Fruit fly (Drosophila melanogaster) whole organism, prepupa: ENCODE data around the gene Ing5.

ENCODE experiments used
- CG10631 ChIP-seq: fragments of 200-800 bp; sonication (Bioruptor generic); optimal IDR thresholded peaks from 2 replicates; lab custom pipeline; 2016; ENCODE audit warnings: missing biosample characterization, missing genetic modification characterization
- CG10669 ChIP-seq: fragments of 200-800 bp; sonication (Bioruptor generic); optimal IDR thresholded peaks from 3 replicates; lab custom pipeline; 2018; ENCODE audit warnings: missing biosample characterization, mild to moderate bottlenecking, missing genetic modification characterization, moderate library complexity
- CG11294 ChIP-seq: fragments of 200-800 bp; sonication (Bioruptor generic); IDR thresholded peaks from 2 replicates; pipeline ENCODE4 v1.3.6; 2022; ENCODE audit warnings: missing biosample characterization, missing genetic modification characterization
- CG11902 ChIP-seq: fragments of 200-800 bp; sonication (Bioruptor generic); optimal IDR thresholded peaks from 3 replicates; lab custom pipeline; 2016; ENCODE audit warnings: missing biosample characterization, missing genetic modification characterization
- CG15336 ChIP-seq: fragments of 200-800 bp; sonication (Bioruptor generic); IDR thresholded peaks from 2 replicates; pipeline ENCODE4 v1.3.6; 2022; ENCODE audit warnings: missing biosample characterization, missing genetic modification characterization
- CG1621 ChIP-seq: fragments of 200-800 bp; sonication (Bioruptor generic); optimal IDR thresholded peaks from 3 replicates; lab custom pipeline; 2018; ENCODE audit warnings: missing biosample characterization, mild to moderate bottlenecking, missing genetic modification characterization
- CG3032 ChIP-seq: fragments of 200-800 bp; optimal IDR thresholded peaks from 2 replicates; lab custom pipeline; 2019; ENCODE audit warnings: missing biosample characterization, mild to moderate bottlenecking, missing genetic modification characterization, moderate library complexity
- CG34406 ChIP-seq: fragments of 200-800 bp; sonication (Bioruptor generic); optimal IDR thresholded peaks from 3 replicates; lab custom pipeline; 2016; ENCODE audit warnings: missing biosample characterization, missing genetic modification characterization
- CG3919 ChIP-seq: fragments of 200-800 bp; sonication (Bioruptor generic); optimal IDR thresholded peaks from 3 replicates; lab custom pipeline; 2016; ENCODE audit warnings: missing biosample characterization, missing genetic modification characterization
- CG4318 ChIP-seq: fragments of 200-800 bp; sonication (Bioruptor generic); optimal IDR thresholded peaks from 3 replicates; lab custom pipeline; 2017; ENCODE audit warnings: missing biosample characterization, mild to moderate bottlenecking, missing genetic modification characterization
- CG6163 ChIP-seq: fragments of 200-800 bp; sonication (Bioruptor generic); IDR thresholded peaks from 3 replicates; pipeline ENCODE4 v1.3.6; 2022; ENCODE audit warnings: missing biosample characterization, missing genetic modification characterization
- CG6276 ChIP-seq: fragments of 200-800 bp; sonication (Bioruptor generic); optimal IDR thresholded peaks from 2 replicates; lab custom pipeline; 2017; ENCODE audit warnings: missing biosample characterization, mild to moderate bottlenecking, missing genetic modification characterization
- CG6792 ChIP-seq: fragments of 200-800 bp; sonication (Bioruptor generic); optimal IDR thresholded peaks from 3 replicates; lab custom pipeline; 2016; ENCODE audit warnings: missing biosample characterization, missing genetic modification characterization
- CG6808 ChIP-seq: fragments of 200-800 bp; sonication (Bioruptor generic); optimal IDR thresholded peaks from 3 replicates; lab custom pipeline; 2017; ENCODE audit warnings: missing biosample characterization, missing genetic modification characterization, mild to moderate bottlenecking, moderate library complexity, missing genetic modification reagents
- CG6854 ChIP-seq: fragments of 200-800 bp; sonication (Bioruptor generic); optimal IDR thresholded peaks from 2 replicates; lab custom pipeline; 2017; ENCODE audit warnings: missing biosample characterization, mild to moderate bottlenecking, missing genetic modification characterization
- CG7368 ChIP-seq: fragments of 200-800 bp; sonication (Bioruptor generic); optimal IDR thresholded peaks from 3 replicates; lab custom pipeline; 2016; ENCODE audit warnings: missing biosample characterization, missing genetic modification characterization
- CG8632 ChIP-seq: fragments of 200-800 bp; sonication (Bioruptor generic); optimal IDR thresholded peaks from 3 replicates; lab custom pipeline; 2016; ENCODE audit warnings: missing biosample characterization, missing genetic modification characterization
- Eip75B ChIP-seq: fragments of 200-800 bp; sonication (Bioruptor generic); optimal IDR thresholded peaks from 3 replicates; lab custom pipeline; 2016; ENCODE audit warnings: missing biosample characterization, missing genetic modification characterization
- Eip78C ChIP-seq: fragments of 200-800 bp; sonication (Bioruptor generic); peaks from one replicate; lab custom pipeline; 2016; ENCODE audit warnings: missing biosample characterization, missing genetic modification characterization
- Ets96B ChIP-seq: fragments of 200-800 bp; optimal IDR thresholded peaks from 2 replicates; lab custom pipeline; 2019; ENCODE audit warnings: missing biosample characterization, mild to moderate bottlenecking, missing genetic modification characterization, moderate library complexity
- Gug ChIP-seq: fragments of 200-800 bp; sonication (Bioruptor generic); IDR thresholded peaks from 2 replicates; pipeline ENCODE4 v1.3.6; 2022; ENCODE audit warnings: missing biosample characterization, missing genetic modification characterization
- Hr38 ChIP-seq: sonication (Bioruptor generic); optimal IDR thresholded peaks from 2 replicates; lab custom pipeline; 2016; ENCODE audit warnings: missing biosample characterization, missing genetic modification characterization
- Hr39 ChIP-seq: fragments of 200-800 bp; sonication (Bioruptor generic); optimal IDR thresholded peaks from 2 replicates; lab custom pipeline; 2016; ENCODE audit warnings: missing biosample characterization, missing genetic modification characterization
- Hr4 ChIP-seq: fragments of 200-800 bp; sonication (Bioruptor generic); optimal IDR thresholded peaks from 3 replicates; lab custom pipeline; 2016; ENCODE audit warnings: missing biosample characterization, missing genetic modification characterization
- Met ChIP-seq: fragments of 200-800 bp; sonication (Bioruptor generic); optimal IDR thresholded peaks from 3 replicates; lab custom pipeline; 2016; ENCODE audit warnings: missing biosample characterization, missing genetic modification characterization
- Sox102F ChIP-seq: fragments of 200-800 bp; sonication (Bioruptor generic); optimal IDR thresholded peaks from 2 replicates; lab custom pipeline; 2016; ENCODE audit warnings: missing biosample characterization, mild to moderate bottlenecking, missing genetic modification characterization
- Sox14 ChIP-seq: fragments of 200-800 bp; sonication (Bioruptor generic); optimal IDR thresholded peaks from 3 replicates; lab custom pipeline; 2016; ENCODE audit warnings: missing biosample characterization, missing genetic modification characterization
- achi ChIP-seq: fragments of 200-800 bp; sonication (Bioruptor generic); optimal IDR thresholded peaks from 3 replicates; lab custom pipeline; 2016; ENCODE audit warnings: missing biosample characterization, missing genetic modification characterization
- acj6 ChIP-seq: fragments of 200-800 bp; sonication (Bioruptor generic); optimal IDR thresholded peaks from 3 replicates; lab custom pipeline; 2016; ENCODE audit warnings: missing biosample characterization, missing genetic modification characterization
- cyc ChIP-seq: fragments of 200-800 bp; sonication (Bioruptor generic); optimal IDR thresholded peaks from 3 replicates; lab custom pipeline; 2016; ENCODE audit warnings: missing biosample characterization, missing genetic modification characterization
- dac ChIP-seq: fragments of 200-800 bp; sonication (Bioruptor generic); optimal IDR thresholded peaks from 2 replicates; lab custom pipeline; 2017; ENCODE audit warnings: missing biosample characterization, mild to moderate bottlenecking, missing genetic modification characterization
- dsx ChIP-seq: fragments of 200-800 bp; optimal IDR thresholded peaks from 3 replicates; lab custom pipeline; 2019; ENCODE audit warnings: missing biosample characterization, mild to moderate bottlenecking, missing genetic modification characterization, moderate library complexity; ENCODE audit not compliant: poor library complexity, severe bottlenecking
- eg ChIP-seq: fragments of 200-800 bp; sonication (Bioruptor generic); IDR thresholded peaks from 3 replicates; pipeline ENCODE4 v1.3.6; 2022; ENCODE audit warnings: missing biosample characterization, missing genetic modification characterization
- esn ChIP-seq: fragments of 200-800 bp; sonication (Bioruptor generic); optimal IDR thresholded peaks from 2 replicates; lab custom pipeline; 2016; ENCODE audit warnings: missing biosample characterization, mild to moderate bottlenecking, missing genetic modification characterization, moderate library complexity
- fd59A ChIP-seq: fragments of 200-800 bp; sonication (Bioruptor generic); optimal IDR thresholded peaks from 2 replicates; lab custom pipeline; 2017; ENCODE audit warnings: missing biosample characterization, mild to moderate bottlenecking, missing genetic modification characterization, missing genetic modification reagents
- fd85E ChIP-seq: fragments of 200-800 bp; sonication (Bioruptor generic); optimal IDR thresholded peaks from 3 replicates; lab custom pipeline; 2016; ENCODE audit warnings: missing biosample characterization, missing genetic modification characterization
- fkh ChIP-seq: fragments of 200-800 bp; sonication (Bioruptor generic); optimal IDR thresholded peaks from 3 replicates; lab custom pipeline; 2017; ENCODE audit warnings: missing biosample characterization, mild to moderate bottlenecking, missing genetic modification characterization, moderate library complexity
- net ChIP-seq: fragments of 200-800 bp; sonication (Bioruptor generic); optimal IDR thresholded peaks from 3 replicates; lab custom pipeline; 2016; ENCODE audit warnings: missing biosample characterization, missing genetic modification characterization
- pdm3 ChIP-seq: fragments of 200-800 bp; sonication (Bioruptor generic); optimal IDR thresholded peaks from 3 replicates; lab custom pipeline; 2016; ENCODE audit warnings: missing biosample characterization, missing genetic modification characterization
- salr ChIP-seq, 2 experiments: fragments of 200-800 bp; sonication (Bioruptor generic); optimal IDR thresholded peaks; 3 replicates each; lab custom pipeline; 2016 to 2018; ENCODE audit warnings: missing biosample characterization in 2 of 2, missing genetic modification characterization in 2 of 2, mild to moderate bottlenecking in 1 of 2
- spab ChIP-seq: fragments of 200-800 bp; sonication (Bioruptor generic); optimal IDR thresholded peaks from 2 replicates; lab custom pipeline; 2017; ENCODE audit warnings: missing biosample characterization, mild to moderate bottlenecking, missing genetic modification characterization, missing genetic modification reagents
- ss ChIP-seq, 2 experiments: fragments of 200-800 bp; sonication (Bioruptor generic); optimal IDR thresholded peaks; 2 replicates in 1 of 2; 3 replicates in 1 of 2; lab custom pipeline; 2017 to 2018; ENCODE audit warnings: mild to moderate bottlenecking in 2 of 2, missing biosample characterization in 2 of 2, missing genetic modification characterization in 2 of 2, moderate library complexity in 1 of 2
- svp ChIP-seq: fragments of 200-800 bp; sonication (Bioruptor generic); peaks from one replicate; lab custom pipeline; 2016; ENCODE audit warnings: missing biosample characterization, missing genetic modification characterization
- topi ChIP-seq: fragments of 200-800 bp; sonication (Bioruptor generic); optimal IDR thresholded peaks from 3 replicates; lab custom pipeline; 2016; ENCODE audit warnings: missing biosample characterization, missing genetic modification characterization

The Ing5 gene

dm6 chr2L:13378488-13378964, 8.6 kb downstream of the Ing5 start, which contains the start of the genes CG9302 and beta'COP (continued):
- peak; percentile 78 for TF ChIP-seq CG3032 (tag; lab: Kevin White, UChicago)

DNA sequence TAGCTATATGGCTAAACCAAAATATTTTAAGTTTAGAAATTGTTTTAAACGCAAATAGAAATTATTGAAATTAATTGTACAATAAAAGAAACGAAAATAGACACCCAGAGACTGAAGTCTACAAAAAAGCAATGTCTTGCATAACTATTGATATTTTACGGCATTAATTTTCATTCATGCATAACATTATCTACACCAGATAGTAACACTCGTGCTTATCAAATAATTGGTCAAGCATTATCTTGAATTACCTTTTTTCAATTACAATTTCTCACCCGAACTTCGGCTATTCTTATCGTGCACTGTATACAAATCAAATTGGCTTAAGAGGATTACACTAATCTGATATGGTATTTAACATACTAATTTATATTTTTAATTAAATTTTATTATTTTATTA, 11.0 kb downstream of the Ing5 start:
- TF ChIP-seq ss (GFP tag; optimal IDR thresholded peaks at IDR 0.05; lab: Kevin White, UChicago): no peak
- no peak for TF ChIP-seq cyc
- no peak for TF ChIP-seq Ets96B (tag; lab: Kevin White, UChicago)
- no peak for TF ChIP-seq CG6163
- no peak for TF ChIP-seq CG11294 (GFP tag; lab: Robert Waterston, UW)
- TF ChIP-seq CG15336: no peak
- TF ChIP-seq acj6 (GFP tag; lab: Kevin White, UChicago): no peak
- no peak for TF ChIP-seq CG10631 (GFP tag; lab: Kevin White, UChicago)
- no peak for TF ChIP-seq dac
- TF ChIP-seq fd85E: no peak
- no peak for TF ChIP-seq Hr4 (GFP tag; lab: Kevin White, UChicago)
- TF ChIP-seq topi: no peak

- peak; percentile 98 for TF ChIP-seq achi
- peak; percentile 95 for TF ChIP-seq Gug (GFP tag; lab: Robert Waterston, UW)
- peak; percentile 98 for TF ChIP-seq pdm3
- TF ChIP-seq CG6854: peak; percentile 82
- TF ChIP-seq CG1621 (tag; lab: Kevin White, UChicago): peak; percentile 83
- TF ChIP-seq Ets96B (tag; lab: Kevin White, UChicago): peak; percentile 92
- TF ChIP-seq CG10669 (GFP tag; lab: Kevin White, UChicago): peak; percentile 96
- TF ChIP-seq CG4318 (GFP tag; lab: Kevin White, UChicago): peak; percentile 99
- peak; percentile 95 for TF ChIP-seq net
- TF ChIP-seq CG8632 (GFP tag; lab: Kevin White, UChicago): peak; percentile 94
- TF ChIP-seq CG11294 (GFP tag; lab: Robert Waterston, UW): peak; percentile 93
- TF ChIP-seq Sox14 (GFP tag; lab: Kevin White, UChicago): peak; percentile 98
- peak; percentile 99 for TF ChIP-seq CG10631 (GFP tag; lab: Kevin White, UChicago)
- peak; percentile 99 for TF ChIP-seq esn (GFP tag; lab: Kevin White, UChicago)
- peak; percentile 83 for TF ChIP-seq dsx
- peak; percentile 84 for TF ChIP-seq fkh (GFP tag; lab: Kevin White, UChicago)
- TF ChIP-seq Sox102F (GFP tag; lab: Kevin White, UChicago): peak; percentile 97
- TF ChIP-seq CG3919 (GFP tag; lab: Kevin White, UChicago): peak; percentile 96
- peak; percentile 92 for TF ChIP-seq Hr38 (GFP tag; lab: Kevin White, UChicago)
- TF ChIP-seq dac: peak; percentile 97
- TF ChIP-seq CG3032 (tag; lab: Kevin White, UChicago): peak; percentile 95
- peak in 1 of 2 experiments; percentile 93 for TF ChIP-seq ss (GFP tag; optimal IDR thresholded peaks at IDR 0.05; lab: Kevin White, UChicago)
- peak; percentile 96 for TF ChIP-seq CG34406
- TF ChIP-seq eg (GFP tag; lab: Robert Waterston, UW): peak; percentile 90
- peak; percentile 97 for TF ChIP-seq Eip75B
- peak; percentile 88 for TF ChIP-seq CG6163
- no peak for TF ChIP-seq fd85E
- TF ChIP-seq Hr39: peak; percentile 99
- no peak for TF ChIP-seq svp (GFP tag; lab: Kevin White, UChicago)
- TF ChIP-seq Hr4 (GFP tag; lab: Kevin White, UChicago): peak; percentile 98
- peak; percentile 92 for TF ChIP-seq CG6808 (GFP tag; lab: Kevin White, UChicago)
- TF ChIP-seq fd59A (GFP tag; lab: Kevin White, UChicago): peak; percentile 94
- TF ChIP-seq CG7368 (GFP tag; lab: Kevin White, UChicago): peak; percentile 92
- peak; percentile 98 for TF ChIP-seq topi
- peak; percentile 88 to 98 for TF ChIP-seq salr (GFP tag; optimal IDR thresholded peaks at IDR 0.05; lab: Kevin White, UChicago)
- TF ChIP-seq CG15336: peak; percentile 90
- TF ChIP-seq CG6792: peak; percentile 95
- TF ChIP-seq Eip78C (GFP tag; lab: Kevin White, UChicago): peak; percentile 99
- TF ChIP-seq Met (GFP tag; lab: Kevin White, UChicago): peak; percentile 97
- TF ChIP-seq CG11902 (GFP tag; lab: Kevin White, UChicago): peak; percentile 99
- TF ChIP-seq spab (GFP tag; lab: Kevin White, UChicago): peak; percentile 90
- no peak for TF ChIP-seq CG6276 (GFP tag; lab: Kevin White, UChicago)
These were observed 13.5 kb downstream of the Ing5 start, which contains the start of the genes Bdp1 and CG6565 for dm6 chr2L:13373435-13374242. TSS of gene Bdp1 (minus strand) at chr2L:13373890. TSS of gene CG6565 (plus strand) at chr2L:13374019.
